Fruit fly (Drosophila melanogaster) whole organism: ENCODE data around the gene mask.

ENCODE experiments used
- CG8478 ChIP-seq: fragments of >200 bp; optimal IDR thresholded peaks from 2 replicates; lab custom pipeline; 2018; ENCODE audit warnings: inconsistent platforms
- EcR ChIP-seq, 2 experiments: fragments of >200 bp; optimal IDR thresholded peaks; 2 replicates each; lab custom pipeline; 2017; ENCODE audit warnings: missing biosample characterization in 2 of 2, missing genetic modification characterization in 2 of 2, missing genetic modification reagents in 2 of 2
- pan ChIP-seq: fragments of >200 bp; optimal IDR thresholded peaks from 2 replicates; lab custom pipeline; 2017
- usp ChIP-seq: fragments of >200 bp; optimal IDR thresholded peaks from 2 replicates; lab custom pipeline; 2017; ENCODE audit warnings: missing biosample characterization, missing genetic modification characterization, mixed read lengths

DNA sequence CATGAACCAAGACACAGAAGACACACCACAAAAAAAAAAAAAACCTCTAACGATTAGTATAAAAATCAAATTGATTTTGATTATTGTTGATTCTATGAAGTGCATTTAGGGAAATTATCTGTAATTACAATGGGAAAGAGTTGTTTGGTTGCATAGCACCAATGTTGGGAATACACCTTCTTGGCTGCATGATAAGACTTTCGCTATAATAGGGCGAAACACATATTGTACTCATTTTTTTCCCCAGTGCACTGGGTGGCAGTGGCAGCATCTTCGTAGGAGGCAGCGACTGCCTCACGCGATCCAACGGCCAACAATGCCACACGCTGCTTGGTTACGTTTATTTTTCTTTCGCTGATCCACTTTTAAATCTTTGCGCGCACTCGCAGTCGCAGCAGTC, 26.3 kb upstream of the mask start:
- TF ChIP-seq usp (no peak), EcR (GFP tag; optimal IDR thresholded peaks at IDR 0.05; lab: Kevin White, UChicago) (no peak), CG8478 (no peak), pan (lab: Kevin White, UChicago) (no peak)
